Fruit fly (Drosophila melanogaster): ENCODE data around the gene CG33080.

The CG33080 gene

dm6 chrX:5718476-5719012 is 966 bp upstream of the CG33080 start (continued):
- TF ChIP-seq Taf1 (GFP tag; IDR thresholded peaks at IDR 0.05) (peak; percentile 75), CG3407 (GFP tag; optimal IDR thresholded peaks at IDR 0.05) (no peak), sd (tag; optimal IDR thresholded peaks at IDR 0.05) (peak; percentile 86), Dek (tag; optimal IDR thresholded peaks at IDR 0.05) (peak; percentile 68), so (GFP tag; IDR thresholded peaks at IDR 0.05) (peak; percentile 34; the same call in 1 of the 3 replicates), CG31224 (GFP tag; IDR thresholded peaks at IDR 0.05) (peak; percentile 64), ap (GFP tag; IDR thresholded peaks at IDR 0.05) (no peak), tup (GFP tag; optimal IDR thresholded peaks at IDR 0.05) (no peak), vfl (GFP tag; optimal IDR thresholded peaks at IDR 0.05) (peak; percentile 7), Nf-YC (tag; optimal IDR thresholded peaks at IDR 0.05) (peak; percentile 23), crp (GFP tag; optimal IDR thresholded peaks at IDR 0.05) (no peak), kah (GFP tag; optimal IDR thresholded peaks at IDR 0.05) (peak; percentile 12), CG6254 (GFP tag; optimal IDR thresholded peaks at IDR 0.05) (no peak), Nf-YA (GFP tag; IDR thresholded peaks at IDR 0.05) (no peak), E2f1 (GFP tag; IDR thresholded peaks at IDR 0.05) (peak; percentile 41; the same call in 1 of the 2 replicates), Opbp (GFP tag; IDR thresholded peaks at IDR 0.05; ENCODE audit: partially characterized antibody) (no peak), CG3163 (GFP tag; optimal IDR thresholded peaks at IDR 0.05) (no peak), hkb (optimal IDR thresholded peaks at IDR 0.05) (no peak), hkb (GFP tag; IDR thresholded peaks at IDR 0.05) (peak; percentile 64; the same call in 1 of the 2 replicates), Abd-B (GFP tag; optimal IDR thresholded peaks at IDR 0.05) (no peak), lov (optimal IDR thresholded peaks at IDR 0.05) (no peak), lov (GFP tag; IDR thresholded peaks at IDR 0.05) (no peak), CG10274 (GFP tag; optimal IDR thresholded peaks at IDR 0.05) (peak; percentile 38), CG17568 (GFP tag; optimal IDR thresholded peaks at IDR 0.05) (peak; percentile 52), HLH3B (GFP tag; IDR thresholded peaks at IDR 0.05) (peak; percentile 50; the same call in 1 of the 2 replicates), pnt (GFP tag; optimal IDR thresholded peaks at IDR 0.05) (no peak), zfh1 (GFP tag; IDR thresholded peaks at IDR 0.05) (peak; percentile 61; the same call in 2 of the 3 replicates), pb (GFP tag; optimal IDR thresholded peaks at IDR 0.05) (no peak), CG32772 (GFP tag; IDR thresholded peaks at IDR 0.05) (no peak), Xbp1 (GFP tag; optimal IDR thresholded peaks at IDR 0.05) (peak; percentile 43), usp (GFP tag; optimal IDR thresholded peaks at IDR 0.05) (no peak), vnd (GFP tag; IDR thresholded peaks at IDR 0.05; ENCODE audit: partially characterized antibody) (no peak), sima (GFP tag; optimal IDR thresholded peaks at IDR 0.05) (no peak), eve (GFP tag; optimal IDR thresholded peaks at IDR 0.05) (no peak), ftz-f1 (GFP tag; optimal IDR thresholded peaks at IDR 0.05) (no peak), shn (GFP tag; optimal IDR thresholded peaks at IDR 0.05) (no peak), esg (GFP tag; conservative IDR thresholded peaks at IDR 0.05) (peak; percentile 37; the same call in 1 of the 2 replicates), bab2 (GFP tag; optimal IDR thresholded peaks at IDR 0.05) (peak; percentile 11), hth (optimal IDR thresholded peaks at IDR 0.05) (no peak), nerfin-2 (GFP tag; IDR thresholded peaks at IDR 0.05; ENCODE audit: partially characterized antibody) (no peak), NK7.1 (GFP tag; optimal IDR thresholded peaks at IDR 0.05) (no peak), CG8924 (tag; optimal IDR thresholded peaks at IDR 0.05) (peak; percentile 69), Lim3 (GFP tag; IDR thresholded peaks at IDR 0.05) (no peak), H2.0 (GFP tag; IDR thresholded peaks at IDR 0.05) (peak; percentile 61), Atf6 (GFP tag; IDR thresholded peaks at IDR 0.05) (peak; percentile 86), Meics (GFP tag; optimal IDR thresholded peaks at IDR 0.05) (peak; percentile 80), CG9932 (GFP tag; IDR thresholded peaks at IDR 0.05) (peak; percentile 80), Sox102F (GFP tag; optimal IDR thresholded peaks at IDR 0.05) (peak; percentile 58), psq (GFP tag; optimal IDR thresholded peaks at IDR 0.05) (no peak), Sin3A (optimal IDR thresholded peaks at IDR 0.05) (no peak), ranshi (GFP tag; IDR thresholded peaks at IDR 0.05) (peak; percentile 71; the same call in 1 of the 2 replicates), CG1792 (GFP tag; optimal IDR thresholded peaks at IDR 0.05) (no peak), HLH54F (GFP tag; optimal IDR thresholded peaks at IDR 0.05) (no peak)

Data from whole organism, embryonic.